Fruit fly (Drosophila melanogaster): ENCODE measurements around the gene CG32576.

CG32576 gene

DNA sequence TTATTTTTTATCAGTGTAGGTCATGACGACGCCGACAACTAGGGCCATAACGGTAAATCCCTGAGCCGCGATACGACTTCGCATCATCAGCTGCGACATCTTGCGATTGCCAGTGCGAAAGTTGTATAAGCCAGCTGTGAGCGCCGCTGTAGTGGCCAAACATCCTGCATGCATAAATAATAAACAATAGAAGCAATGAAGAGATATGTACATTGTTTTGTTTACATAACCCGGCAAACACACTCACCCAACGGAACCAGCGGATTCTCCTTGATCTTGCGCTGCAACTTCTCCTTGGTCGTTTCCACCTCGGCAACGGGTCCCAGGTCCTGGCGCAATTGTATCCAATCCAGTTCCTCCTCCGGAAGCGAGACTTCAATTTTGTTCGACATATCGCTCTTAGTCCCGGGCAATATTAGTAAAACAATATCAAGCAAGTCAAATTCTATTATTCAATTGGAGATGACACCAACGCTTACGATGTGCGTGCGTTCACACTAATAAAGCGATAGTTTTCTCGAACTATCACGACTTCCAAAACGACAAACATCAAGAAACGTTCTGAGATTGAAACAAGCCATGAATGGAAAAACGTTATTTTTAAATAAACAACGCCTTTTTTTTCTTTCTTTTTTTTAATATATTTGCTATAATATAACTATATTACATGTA is 43.4 kb upstream of the CG32576 start:
- no peak for TF ChIP-seq CG32121 (GFP tag; IDR thresholded peaks at IDR 0.05)
- TF ChIP-seq CG9948 (tag; optimal IDR thresholded peaks at IDR 0.05): no peak
- TF ChIP-seq Pif1A (GFP tag; optimal IDR thresholded peaks at IDR 0.05): no peak
- no peak for TF ChIP-seq CG14655 (GFP tag; optimal IDR thresholded peaks at IDR 0.05)
- no peak for TF ChIP-seq gl (tag; optimal IDR thresholded peaks at IDR 0.05)
- no peak for TF ChIP-seq CG34367 (tag; optimal IDR thresholded peaks at IDR 0.05)
- TF ChIP-seq EcR (GFP tag; optimal IDR thresholded peaks at IDR 0.05): no peak
- TF ChIP-seq CG10348 (GFP tag; IDR thresholded peaks at IDR 0.05): no peak
- TF ChIP-seq Ets98B (GFP tag; IDR thresholded peaks at IDR 0.05): no peak
- no peak for TF ChIP-seq CG8301 (tag; optimal IDR thresholded peaks at IDR 0.05)
- TF ChIP-seq rn (GFP tag; IDR thresholded peaks at IDR 0.05): no peak
- no peak for TF ChIP-seq CG8159 (tag; optimal IDR thresholded peaks at IDR 0.05)
- TF ChIP-seq CG17806 (tag; optimal IDR thresholded peaks at IDR 0.05): no peak
- TF ChIP-seq CG4496 (GFP tag; IDR thresholded peaks at IDR 0.05): no peak
- TF ChIP-seq Pif1B (GFP tag; optimal IDR thresholded peaks at IDR 0.05): no peak
- no peak for TF ChIP-seq Snoo (tag; optimal IDR thresholded peaks at IDR 0.05)

DNA sequence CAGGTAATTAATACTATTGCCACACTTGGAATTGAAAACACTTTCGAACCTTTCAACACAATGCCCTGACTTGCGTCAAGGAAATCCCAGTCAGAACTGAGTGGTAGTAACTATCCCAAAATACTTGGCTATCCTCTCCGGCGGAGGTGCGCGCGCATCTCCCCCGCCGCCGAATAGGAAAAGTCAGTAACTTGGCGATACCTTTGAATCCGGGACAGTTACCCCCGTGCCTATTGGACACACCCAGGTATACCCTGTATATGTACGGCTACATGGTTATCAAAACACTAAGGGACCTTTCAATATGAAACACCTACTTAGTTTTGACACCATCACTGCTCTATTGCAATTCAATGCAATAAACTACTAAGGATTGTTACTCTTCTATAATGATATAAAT is 42.3 kb upstream of the CG32576 start, which contains the start of gene CG9919:
Gene CG9919, minus strand, starts transcription at position 101 of the 400 bp plus-strand sequence.
- TF ChIP-seq CG8159 (tag; optimal IDR thresholded peaks at IDR 0.05): no peak
- no peak for TF ChIP-seq EcR (GFP tag; optimal IDR thresholded peaks at IDR 0.05)
- TF ChIP-seq CG34367 (tag; optimal IDR thresholded peaks at IDR 0.05): no peak
- no peak for TF ChIP-seq Pif1A (GFP tag; optimal IDR thresholded peaks at IDR 0.05)
- TF ChIP-seq CG17806 (tag; optimal IDR thresholded peaks at IDR 0.05): no peak
- TF ChIP-seq Pif1B (GFP tag; optimal IDR thresholded peaks at IDR 0.05): no peak
- no peak for TF ChIP-seq CG9948 (tag; optimal IDR thresholded peaks at IDR 0.05)
- TF ChIP-seq D1 (tag; optimal IDR thresholded peaks at IDR 0.05): no peak
- no peak for TF ChIP-seq Ets98B (GFP tag; IDR thresholded peaks at IDR 0.05)
- TF ChIP-seq CG12605 (GFP tag; IDR thresholded peaks at IDR 0.05): no peak
- no peak for TF ChIP-seq CG13204 (GFP tag; optimal IDR thresholded peaks at IDR 0.05)

DNA sequence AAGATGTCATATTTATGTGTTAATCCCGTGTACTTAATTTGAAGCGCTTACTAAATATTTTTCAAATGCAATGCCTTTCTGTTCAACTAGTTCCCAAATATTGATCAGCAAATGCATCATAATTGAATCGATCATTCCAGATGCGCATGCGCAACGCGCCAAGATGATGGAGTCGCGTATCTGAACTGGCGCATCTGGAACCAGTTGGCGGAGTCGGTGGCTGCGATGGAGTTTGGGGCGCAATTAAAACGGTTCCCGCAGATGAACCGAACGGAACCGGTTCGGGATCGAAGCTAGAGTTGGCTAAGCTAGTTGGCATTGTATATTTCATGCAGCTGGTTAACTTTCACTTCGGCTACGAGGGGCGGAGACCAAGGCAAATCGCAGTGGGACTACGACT is 37.1 kb upstream of the CG32576 start, which contains the start of gene CalpC:
Gene CalpC, plus strand, starts transcription at position 292 of the 400 bp plus-strand sequence.
- TF ChIP-seq Ets98B (GFP tag; IDR thresholded peaks at IDR 0.05) (no peak), CG8301 (tag; optimal IDR thresholded peaks at IDR 0.05) (no peak), CG4496 (GFP tag; IDR thresholded peaks at IDR 0.05) (no peak), Pif1A (GFP tag; optimal IDR thresholded peaks at IDR 0.05) (no peak), CG8159 (tag; optimal IDR thresholded peaks at IDR 0.05) (no peak), CG14655 (GFP tag; optimal IDR thresholded peaks at IDR 0.05) (no peak), CG10348 (GFP tag; IDR thresholded peaks at IDR 0.05) (no peak), CG12605 (GFP tag; IDR thresholded peaks at IDR 0.05) (no peak), gl (tag; optimal IDR thresholded peaks at IDR 0.05) (no peak), CG34367 (tag; optimal IDR thresholded peaks at IDR 0.05) (no peak), fd96Ca (GFP tag; IDR thresholded peaks at IDR 0.05) (no peak), CG9948 (tag; optimal IDR thresholded peaks at IDR 0.05) (no peak), D1 (tag; optimal IDR thresholded peaks at IDR 0.05) (no peak)

DNA sequence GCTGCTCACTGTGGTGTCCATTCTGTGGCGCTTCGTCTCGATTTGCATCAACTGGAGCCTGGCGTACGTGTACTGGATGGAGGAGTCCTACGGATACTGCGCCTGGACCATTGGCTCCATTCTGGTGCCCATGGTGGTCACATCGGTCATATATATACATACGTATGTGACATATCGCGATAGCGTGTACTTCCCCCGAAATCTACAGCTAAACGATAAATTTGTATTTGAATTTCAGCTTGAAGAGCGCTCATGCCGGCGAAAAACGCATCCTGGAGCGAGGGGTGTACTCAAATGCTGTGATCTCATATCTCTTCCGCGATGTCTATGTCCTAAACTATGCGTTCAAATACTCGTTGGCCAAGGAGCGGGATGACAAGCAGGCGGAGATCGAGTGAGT is 35.2 kb upstream of the CG32576 start:
- no peak for TF ChIP-seq CG34367 (tag; optimal IDR thresholded peaks at IDR 0.05)
- no peak for TF ChIP-seq Snoo (tag; optimal IDR thresholded peaks at IDR 0.05)
- no peak for TF ChIP-seq CG17806 (tag; optimal IDR thresholded peaks at IDR 0.05)
- TF ChIP-seq EcR (GFP tag; optimal IDR thresholded peaks at IDR 0.05): no peak
- TF ChIP-seq Ets98B (GFP tag; IDR thresholded peaks at IDR 0.05): no peak
- no peak for TF ChIP-seq CG32121 (GFP tag; IDR thresholded peaks at IDR 0.05)
- TF ChIP-seq CG10348 (GFP tag; IDR thresholded peaks at IDR 0.05): no peak
- no peak for TF ChIP-seq CG8159 (tag; optimal IDR thresholded peaks at IDR 0.05)
- TF ChIP-seq Pif1A (GFP tag; optimal IDR thresholded peaks at IDR 0.05): no peak

DNA sequence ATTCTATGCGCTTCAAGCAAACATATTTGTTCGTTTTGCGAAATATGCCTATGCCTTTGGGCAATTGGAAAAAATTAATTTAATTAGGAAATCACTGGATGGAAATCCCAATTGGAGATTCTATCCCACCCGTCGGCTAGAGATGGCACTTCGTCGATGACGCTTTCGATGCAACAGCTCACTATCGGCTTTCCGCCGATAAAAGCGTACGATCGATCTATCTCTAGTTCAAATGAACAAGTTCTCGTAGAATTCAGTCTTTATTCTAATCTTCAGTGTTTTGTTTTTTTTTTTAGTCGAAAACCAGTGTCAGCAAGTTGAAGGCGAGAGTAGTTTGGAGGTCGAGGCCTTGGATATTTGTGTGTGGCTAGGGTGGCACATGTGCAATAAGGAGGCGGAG is 34.7 kb upstream of the CG32576 start, which contains the start of the genes CG9917 and CG32579:
Gene CG9917, minus strand, starts transcription at position 169 of the 400 bp plus-strand sequence.
Gene CG32579, plus strand, starts transcription at position 224 of the 400 bp plus-strand sequence.
- TF ChIP-seq CG10348 (GFP tag; IDR thresholded peaks at IDR 0.05) (no peak), CG8159 (tag; optimal IDR thresholded peaks at IDR 0.05) (no peak), CG4496 (GFP tag; IDR thresholded peaks at IDR 0.05) (no peak), Snoo (tag; optimal IDR thresholded peaks at IDR 0.05) (no peak), CG17806 (tag; optimal IDR thresholded peaks at IDR 0.05) (no peak), Pif1B (GFP tag; optimal IDR thresholded peaks at IDR 0.05) (no peak), CG12605 (GFP tag; IDR thresholded peaks at IDR 0.05) (no peak), Pif1A (GFP tag; optimal IDR thresholded peaks at IDR 0.05) (no peak)

DNA sequence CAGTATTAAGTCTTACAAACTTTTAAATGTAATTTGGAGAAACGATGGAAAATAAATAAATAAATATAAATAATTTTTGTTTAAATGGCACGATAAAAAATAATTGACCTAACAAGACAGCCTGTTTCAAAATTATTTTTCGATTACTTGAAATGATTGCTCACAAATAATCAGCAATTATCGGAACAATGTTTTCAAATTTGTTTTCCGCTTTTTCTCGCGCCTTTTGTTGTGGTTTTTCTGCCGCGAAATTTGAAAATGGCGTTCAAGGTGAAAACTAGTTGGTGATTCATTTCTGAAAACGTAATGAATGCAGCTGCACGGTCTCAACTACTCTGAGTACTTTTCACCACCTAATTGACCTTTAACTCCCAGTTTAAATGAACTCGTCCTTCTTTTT is 32.7 kb upstream of the CG32576 start:
- TF ChIP-seq CG34367 (tag; optimal IDR thresholded peaks at IDR 0.05) (no peak), D1 (tag; optimal IDR thresholded peaks at IDR 0.05) (no peak), CG12605 (GFP tag; IDR thresholded peaks at IDR 0.05) (no peak), EcR (GFP tag; optimal IDR thresholded peaks at IDR 0.05) (no peak), CG8301 (tag; optimal IDR thresholded peaks at IDR 0.05) (no peak), fd96Ca (GFP tag; IDR thresholded peaks at IDR 0.05) (no peak), Pif1A (GFP tag; optimal IDR thresholded peaks at IDR 0.05) (no peak), CG4496 (GFP tag; IDR thresholded peaks at IDR 0.05) (no peak), CG13204 (GFP tag; optimal IDR thresholded peaks at IDR 0.05) (no peak), Pif1B (GFP tag; optimal IDR thresholded peaks at IDR 0.05) (no peak), Snoo (tag; optimal IDR thresholded peaks at IDR 0.05) (no peak), CG32121 (GFP tag; IDR thresholded peaks at IDR 0.05) (no peak), CG8159 (tag; optimal IDR thresholded peaks at IDR 0.05) (no peak), gl (tag; optimal IDR thresholded peaks at IDR 0.05) (no peak), CG15710 (tag; optimal IDR thresholded peaks at IDR 0.05) (no peak), rn (GFP tag; IDR thresholded peaks at IDR 0.05) (no peak), CG10348 (GFP tag; IDR thresholded peaks at IDR 0.05) (no peak), CG17806 (tag; optimal IDR thresholded peaks at IDR 0.05) (no peak), CG14655 (GFP tag; optimal IDR thresholded peaks at IDR 0.05) (no peak)
